Fruit fly (Drosophila melanogaster): ENCODE measurements around the gene SNF4Agamma.

Gene SNF4Agamma

DNA sequence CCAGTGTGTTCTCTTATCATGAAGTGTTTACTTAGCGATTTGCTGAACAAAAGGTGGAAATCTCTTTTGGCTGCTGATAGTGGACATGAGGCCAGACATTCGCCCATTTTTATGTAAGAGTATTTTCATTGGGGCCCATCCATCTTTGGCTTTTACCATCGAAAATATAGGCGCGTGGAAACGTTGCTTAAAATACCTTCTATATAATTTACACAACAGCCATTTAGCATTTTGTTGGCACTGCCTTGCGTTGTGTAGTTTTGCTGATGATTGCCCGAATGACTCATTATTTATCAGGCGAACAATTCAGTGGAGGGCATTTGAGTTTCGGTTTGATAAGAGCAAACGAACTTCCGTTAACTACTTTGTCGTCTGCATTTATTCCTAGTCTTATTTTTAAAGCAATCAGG lies 21.1 kb downstream of the SNF4Agamma start (continued):
- TF ChIP-seq Hr78 (GFP tag; optimal IDR thresholded peaks at IDR 0.05) (no peak), tio (GFP tag; optimal IDR thresholded peaks at IDR 0.05) (no peak), CG33213 (GFP tag; optimal IDR thresholded peaks at IDR 0.05) (no peak), maf-S (GFP tag; optimal IDR thresholded peaks at IDR 0.05) (peak; percentile 40), CG7357 (GFP tag; IDR thresholded peaks at IDR 0.05) (no peak), CG7271 (tag; optimal IDR thresholded peaks at IDR 0.05) (no peak), sens (GFP tag) (peak; percentile 51), pum (GFP tag; optimal IDR thresholded peaks at IDR 0.05) (no peak), CG4820 (GFP tag; optimal IDR thresholded peaks at IDR 0.05) (no peak), CG3995 (GFP tag; optimal IDR thresholded peaks at IDR 0.05) (no peak), CG3847 (GFP tag; IDR thresholded peaks at IDR 0.05) (peak; percentile 43), jumu (GFP tag; optimal IDR thresholded peaks at IDR 0.05) (no peak), ab (GFP tag; optimal IDR thresholded peaks at IDR 0.05) (no peak), CG1233 (GFP tag; optimal IDR thresholded peaks at IDR 0.05) (peak; percentile 28), CG12299 (tag; optimal IDR thresholded peaks at IDR 0.05) (no peak), nau (GFP tag; optimal IDR thresholded peaks at IDR 0.05) (no peak), pb (GFP tag; optimal IDR thresholded peaks at IDR 0.05) (no peak), CG4617 (GFP tag; optimal IDR thresholded peaks at IDR 0.05; ENCODE audit: borderline replicate concordance) (no peak), Dp (GFP tag; optimal IDR thresholded peaks at IDR 0.05) (no peak), gfzf (GFP tag; optimal IDR thresholded peaks at IDR 0.05) (no peak), CG11696 (GFP tag; IDR thresholded peaks at IDR 0.05) (no peak), z (GFP tag; IDR thresholded peaks at IDR 0.05) (no peak), CG1529 (GFP tag; optimal IDR thresholded peaks at IDR 0.05) (no peak), HmgD (GFP tag; optimal IDR thresholded peaks at IDR 0.05) (no peak), Optix (GFP tag; IDR thresholded peaks at IDR 0.05) (0 out of 3 replicates have a peak, but pooled peaks have one; percentile 14), chn (GFP tag; optimal IDR thresholded peaks at IDR 0.05) (no peak), CG18599 (GFP tag; optimal IDR thresholded peaks at IDR 0.05) (peak; percentile 64), ash1 (GFP tag; optimal IDR thresholded peaks at IDR 0.05) (no peak), HHEX (GFP tag; optimal IDR thresholded peaks at IDR 0.05) (peak; percentile 49), CG1024 (GFP tag; IDR thresholded peaks at IDR 0.05) (no peak), bab2 (GFP tag; optimal IDR thresholded peaks at IDR 0.05) (peak; percentile 17), MBD-R2 (GFP tag; IDR thresholded peaks at IDR 0.05) (no peak), prd (optimal IDR thresholded peaks at IDR 0.05) (no peak), prd (GFP tag; IDR thresholded peaks at IDR 0.05) (peak; percentile 53; the same call in 1 of the 3 replicates), Poxn (GFP tag; IDR thresholded peaks at IDR 0.05) (0 out of 2 replicates have a peak, but pooled peaks have one; percentile 14), kay (GFP tag; optimal IDR thresholded peaks at IDR 0.05) (peak; percentile 38), sc (optimal IDR thresholded peaks at IDR 0.05) (no peak), sc (GFP tag; optimal IDR thresholded peaks at IDR 0.05) (no peak), CG10543 (GFP tag; optimal IDR thresholded peaks at IDR 0.05) (peak; percentile 36), hkb (optimal IDR thresholded peaks at IDR 0.05) (no peak), hkb (GFP tag; IDR thresholded peaks at IDR 0.05) (peak; percentile 65), gsb (GFP tag; IDR thresholded peaks at IDR 0.05) (no peak), Six4 (GFP tag; optimal IDR thresholded peaks at IDR 0.05) (no peak), Spps (tag; optimal IDR thresholded peaks at IDR 0.05) (no peak), CG17802 (tag; optimal IDR thresholded peaks at IDR 0.05) (no peak), stwl (tag; optimal IDR thresholded peaks at IDR 0.05) (no peak), CG10979 (tag; optimal IDR thresholded peaks at IDR 0.05) (no peak), CG16815 (GFP tag; optimal IDR thresholded peaks at IDR 0.05) (no peak), CG31388 (GFP tag; optimal IDR thresholded peaks at IDR 0.05) (no peak), CG12659 (GFP tag; optimal IDR thresholded peaks at IDR 0.05) (peak; percentile 31), Ptx1 (GFP tag; IDR thresholded peaks at IDR 0.05) (peak; percentile 40), tna (GFP tag; IDR thresholded peaks at IDR 0.05; ENCODE audit: partially characterized antibody) (no peak), al (GFP tag; IDR thresholded peaks at IDR 0.05) (no peak)
